Worm (Caenorhabditis elegans) whole organism, young adult: ENCODE data around the gene C17H12.3.

Source experiments
- B0261.1 ChIP-seq: sonication (generic microtip); optimal IDR thresholded peaks from 2 replicates; lab custom pipeline; 2016; ENCODE audit warnings: mild to moderate bottlenecking, missing genetic modification characterization, moderate library complexity, missing compliant biosample characterization
- D2030.7 ChIP-seq: fragments of 200-800 bp; sonication (Bioruptor generic); IDR thresholded peaks from 2 replicates; pipeline ENCODE4 v1.3.6; 2022; ENCODE audit warnings: missing genetic modification reagents, missing genetic modification characterization, missing compliant biosample characterization
- F37B4.10 ChIP-seq: fragments of 200-800 bp; sonication (Bioruptor generic); IDR thresholded peaks from 2 replicates; pipeline ENCODE4 v1.3.6; 2022; ENCODE audit warnings: missing genetic modification characterization, missing compliant biosample characterization
- F49E8.2 ChIP-seq: sonication (generic microtip); optimal IDR thresholded peaks from 3 replicates; lab custom pipeline; 2017; ENCODE audit warnings: missing genetic modification characterization, mild to moderate bottlenecking, missing compliant biosample characterization, antibody characterized with exemption, moderate library complexity; ENCODE audit not compliant: insufficient read depth
- F52B5.7 ChIP-seq: sonication (generic microtip); optimal IDR thresholded peaks from 2 replicates; lab custom pipeline; 2016; ENCODE audit warnings: mild to moderate bottlenecking, missing genetic modification characterization, missing compliant biosample characterization
- F57A8.1 ChIP-seq: fragments of 200-800 bp; sonication (Bioruptor generic); optimal IDR thresholded peaks from 2 replicates; lab custom pipeline; 2018; ENCODE audit warnings: mild to moderate bottlenecking, missing genetic modification characterization, moderate library complexity, missing compliant biosample characterization
- T26A5.8 ChIP-seq: sonication (generic microtip); optimal IDR thresholded peaks from 2 replicates; lab custom pipeline; 2016; ENCODE audit warnings: missing genetic modification characterization, missing compliant biosample characterization
- Y53F4B.3 ChIP-seq: fragments of 200-800 bp; sonication (Bioruptor generic); IDR thresholded peaks from 2 replicates; pipeline ENCODE4 v1.3.6; 2022; ENCODE audit warnings: missing genetic modification reagents, missing genetic modification characterization, missing compliant biosample characterization
- Y56A3A.18 ChIP-seq: fragments of 200-800 bp; sonication (Bioruptor generic); IDR thresholded peaks from 2 replicates; pipeline ENCODE4 v1.3.6; 2022; ENCODE audit warnings: missing genetic modification reagents, missing genetic modification characterization, missing compliant biosample characterization
- ZK185.1 ChIP-seq: sonication (generic microtip); optimal IDR thresholded peaks from 2 replicates; lab custom pipeline; 2016; ENCODE audit warnings: mild to moderate bottlenecking, missing genetic modification characterization, missing compliant biosample characterization; ENCODE audit not compliant: poor library complexity, severe bottlenecking
- akir-1 ChIP-seq: fragments of 200-800 bp; sonication (Bioruptor generic); optimal IDR thresholded peaks from 2 replicates; lab custom pipeline; 2018; ENCODE audit warnings: mild to moderate bottlenecking, missing genetic modification characterization, moderate library complexity, missing compliant biosample characterization
- aptf-2 ChIP-seq: fragments of 200-800 bp; sonication (Bioruptor generic); conservative IDR thresholded peaks from 2 replicates; pipeline ENCODE4 v1.3.6; 2022; ENCODE audit warnings: missing genetic modification reagents, missing genetic modification characterization, missing compliant biosample characterization
- attf-5 ChIP-seq: fragments of 200-800 bp; sonication (Bioruptor generic); optimal IDR thresholded peaks from 2 replicates; lab custom pipeline; 2018; ENCODE audit warnings: mild to moderate bottlenecking, missing genetic modification characterization, missing compliant biosample characterization
- attf-6 ChIP-seq: fragments of 200-800 bp; sonication (Bioruptor generic); IDR thresholded peaks from 2 replicates; pipeline ENCODE4 v1.3.6; 2022; ENCODE audit warnings: missing genetic modification reagents, missing genetic modification characterization, missing compliant biosample characterization
- bed-2 ChIP-seq: fragments of 200-800 bp; sonication (Bioruptor generic); IDR thresholded peaks from 2 replicates; pipeline ENCODE4 v1.3.6; 2022; ENCODE audit warnings: missing genetic modification reagents, missing genetic modification characterization, missing compliant biosample characterization
- ceh-27 ChIP-seq: fragments of 200-800 bp; sonication (Bioruptor generic); optimal IDR thresholded peaks from 2 replicates; lab custom pipeline; 2018; ENCODE audit warnings: mild to moderate bottlenecking, missing genetic modification characterization, moderate library complexity, missing compliant biosample characterization
- ceh-40 ChIP-seq: fragments of 200-800 bp; sonication (Bioruptor generic); IDR thresholded peaks from 2 replicates; pipeline ENCODE4 v1.3.6; 2022; ENCODE audit warnings: missing genetic modification characterization, missing compliant biosample characterization
- dox-1 ChIP-seq: fragments of 200-800 bp; sonication (Bioruptor generic); IDR thresholded peaks from 2 replicates; pipeline ENCODE4 v1.3.6; 2022; ENCODE audit warnings: missing genetic modification reagents, missing genetic modification characterization, missing compliant biosample characterization
- dpl-1 ChIP-seq: fragments of 150-350 bp; optimal IDR thresholded peaks from 2 replicates; lab custom pipeline; 2014; ENCODE audit warnings: missing biosample characterization, missing genetic modification reagents, missing genetic modification characterization
- efl-1 ChIP-seq: fragments of 150-350 bp; optimal IDR thresholded peaks from 2 replicates; lab custom pipeline; 2014; ENCODE audit warnings: missing biosample characterization, missing genetic modification reagents, missing genetic modification characterization
- egl-44 ChIP-seq: fragments of 200-800 bp; sonication (Bioruptor generic); IDR thresholded peaks from 2 replicates; pipeline ENCODE4 v1.3.6; 2022; ENCODE audit warnings: missing genetic modification reagents, missing genetic modification characterization, missing compliant biosample characterization
- ekl-4 ChIP-seq: fragments of 200-800 bp; sonication (Bioruptor generic); IDR thresholded peaks from 2 replicates; pipeline ENCODE4 v1.3.6; 2022; ENCODE audit warnings: missing genetic modification reagents, missing genetic modification characterization, missing compliant biosample characterization
- hlh-12 ChIP-seq: sonication (generic microtip); optimal IDR thresholded peaks from 2 replicates; lab custom pipeline; 2016; ENCODE audit warnings: missing genetic modification characterization, missing compliant biosample characterization
- hmg-1.2 ChIP-seq: fragments of 200-800 bp; sonication (Bioruptor generic); IDR thresholded peaks from 2 replicates; pipeline ENCODE4 v1.3.6; 2022; ENCODE audit warnings: missing genetic modification reagents, missing genetic modification characterization, missing compliant biosample characterization
- lag-1 ChIP-seq: fragments of 200-800 bp; sonication (Bioruptor generic); IDR thresholded peaks from 2 replicates; pipeline ENCODE4 v1.3.6; 2022; ENCODE audit warnings: missing genetic modification reagents, missing genetic modification characterization, missing compliant biosample characterization
- lin-54 ChIP-seq: fragments of 200-800 bp; sonication (Bioruptor generic); optimal IDR thresholded peaks from 2 replicates; lab custom pipeline; 2018; ENCODE audit warnings: mild to moderate bottlenecking, missing genetic modification characterization, missing compliant biosample characterization
- lir-1 ChIP-seq: fragments of 200-800 bp; sonication (Bioruptor generic); conservative IDR thresholded peaks from 2 replicates; pipeline ENCODE4 v1.3.6; 2022; ENCODE audit warnings: missing genetic modification reagents, missing genetic modification characterization, missing compliant biosample characterization
- lsl-1 ChIP-seq: fragments of 200-800 bp; sonication (Bioruptor generic); optimal IDR thresholded peaks from 2 replicates; lab custom pipeline; 2018; ENCODE audit warnings: mild to moderate bottlenecking, missing genetic modification characterization, moderate library complexity, missing compliant biosample characterization
- lsy-27 ChIP-seq: sonication (generic microtip); optimal IDR thresholded peaks from 2 replicates; lab custom pipeline; 2017; ENCODE audit warnings: missing genetic modification characterization, mild to moderate bottlenecking, missing compliant biosample characterization, antibody characterized with exemption, missing genotype, borderline replicate concordance; ENCODE audit not compliant: insufficient read depth
- madf-10 ChIP-seq: sonication (generic microtip); optimal IDR thresholded peaks from 2 replicates; lab custom pipeline; 2016; ENCODE audit warnings: mild to moderate bottlenecking, missing genetic modification characterization, missing compliant biosample characterization
- madf-6 ChIP-seq: fragments of 200-800 bp; sonication (Bioruptor generic); IDR thresholded peaks from 2 replicates; pipeline ENCODE4 v1.3.6; 2022; ENCODE audit warnings: missing genetic modification reagents, missing genetic modification characterization, missing compliant biosample characterization
- madf-8 ChIP-seq: fragments of 200-800 bp; sonication (Bioruptor generic); conservative IDR thresholded peaks from 2 replicates; pipeline ENCODE4 v1.3.6; 2022; ENCODE audit warnings: missing genetic modification reagents, missing genetic modification characterization, missing compliant biosample characterization
- mcd-1 ChIP-seq: fragments of 200-800 bp; sonication (Bioruptor generic); IDR thresholded peaks from 2 replicates; pipeline ENCODE4 v1.3.6; 2022; ENCODE audit warnings: missing genetic modification reagents, missing genetic modification characterization, missing compliant biosample characterization
- mel-28 ChIP-seq: sonication (generic microtip); optimal IDR thresholded peaks from 2 replicates; lab custom pipeline; 2016; ENCODE audit warnings: borderline replicate concordance, mild to moderate bottlenecking, missing genetic modification characterization, missing compliant biosample characterization
- nfyb-1 ChIP-seq: fragments of 200-800 bp; sonication (Bioruptor generic); IDR thresholded peaks from 2 replicates; pipeline ENCODE4 v1.3.6; 2022; ENCODE audit warnings: missing genetic modification reagents, missing genetic modification characterization, missing compliant biosample characterization
- nhr-80 ChIP-seq: sonication (generic microtip); optimal IDR thresholded peaks from 2 replicates; lab custom pipeline; 2016; ENCODE audit warnings: missing genetic modification characterization, missing compliant biosample characterization
- pbrm-1 ChIP-seq: fragments of 200-800 bp; sonication (Bioruptor generic); IDR thresholded peaks from 2 replicates; pipeline ENCODE4 v1.3.6; 2022; ENCODE audit warnings: missing genetic modification reagents, missing genetic modification characterization, missing compliant biosample characterization
- repo-1 ChIP-seq: sonication (generic microtip); optimal IDR thresholded peaks from 2 replicates; lab custom pipeline; 2017; ENCODE audit warnings: mild to moderate bottlenecking, missing genetic modification characterization, missing compliant biosample characterization
- snpc-4 ChIP-seq, 5 experiments: fragments of 150-350 bp in 1 of 5; sonication (generic microtip) in 4 of 5; optimal IDR thresholded peaks; 2 replicates each; lab custom pipeline; 2014 to 2018; ENCODE audit warnings: missing genetic modification characterization in 5 of 5, missing biosample characterization in 3 of 5, antibody characterized with exemption in 2 of 5, mild to moderate bottlenecking in 2 of 5, missing compliant biosample characterization in 2 of 5, missing genotype in 2 of 5, moderate library complexity in 2 of 5, missing genetic modification reagents in 1 of 5
- tbp1 ChIP-seq: fragments of 200-800 bp; sonication (Bioruptor generic); optimal IDR thresholded peaks from 2 replicates; lab custom pipeline; 2018; ENCODE audit warnings: mild to moderate bottlenecking, missing genetic modification characterization, missing compliant biosample characterization
- unc-130 ChIP-seq: sonication (generic microtip); optimal IDR thresholded peaks from 2 replicates; lab custom pipeline; 2016; ENCODE audit warnings: missing genetic modification reagents, missing genetic modification characterization, missing compliant biosample characterization
- xnd-1 ChIP-seq: sonication (generic microtip); optimal IDR thresholded peaks from 2 replicates; lab custom pipeline; 2016; ENCODE audit warnings: missing genotype, missing genetic modification reagents, missing genetic modification characterization, missing compliant biosample characterization
- ztf-26 ChIP-seq: sonication (generic microtip); optimal IDR thresholded peaks from 2 replicates; lab custom pipeline; 2017; ENCODE audit warnings: missing genetic modification characterization, missing compliant biosample characterization

The C17H12.3 gene

DNA sequence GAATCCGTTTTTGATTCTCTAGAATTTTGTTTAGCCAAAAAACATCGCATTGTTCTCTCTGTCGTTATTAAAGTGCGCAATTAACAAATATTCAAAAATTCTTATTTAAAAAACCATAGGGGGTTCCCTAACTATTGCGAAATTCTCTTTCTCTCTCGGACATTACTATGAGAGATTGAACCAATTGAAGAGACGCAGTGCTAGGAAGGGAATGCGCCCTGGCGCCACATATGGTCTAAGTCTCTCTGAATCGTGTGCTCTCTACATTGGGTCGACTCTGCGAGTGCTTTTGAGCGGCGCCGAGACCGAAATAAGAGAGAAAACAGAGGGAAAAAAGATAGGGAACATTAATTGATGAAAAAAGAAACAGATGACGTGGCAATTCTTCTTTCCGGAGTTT, 9.6 kb downstream of the C17H12.3 start (continued):
- TF ChIP-seq Y56A3A.18 (peak; percentile 45; the same call in 1 of the 2 replicates), F57A8.1 (GFP tag; lab: Kevin White, UChicago) (no peak), madf-10 (tag; lab: Kevin White, UChicago) (peak; percentile 17), bed-2 (GFP tag; lab: Robert Waterston, UW) (no peak), ceh-27 (GFP tag; lab: Kevin White, UChicago) (peak; percentile 15), attf-6 (GFP tag; lab: Robert Waterston, UW) (no peak), T26A5.8 (tag; lab: Kevin White, UChicago) (no peak)

DNA sequence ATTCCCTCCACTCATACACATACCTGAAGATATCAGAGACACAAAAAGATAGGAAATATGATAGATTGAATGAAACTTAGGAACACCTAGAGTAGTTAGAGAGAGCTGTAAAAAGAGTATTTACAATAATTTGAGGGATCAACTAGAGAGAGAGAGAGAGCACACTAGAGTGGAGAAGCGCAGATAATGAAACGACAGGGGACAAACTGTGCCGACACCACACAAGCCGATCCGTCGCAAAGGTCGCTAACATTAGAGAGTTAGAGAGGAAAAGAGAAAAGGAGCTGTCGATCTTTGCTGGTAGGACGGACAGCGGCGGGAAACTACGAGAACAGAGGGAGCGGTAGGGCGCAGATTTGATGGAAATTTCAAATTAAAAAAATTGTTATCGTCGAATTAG, 10.3 kb downstream of the C17H12.3 start, which contains the start of gene dyci-1:
Gene dyci-1 (minus strand): TSS at position 122 of the 400 bp plus-strand sequence.
- TF ChIP-seq lsy-27 (tag; lab: Kevin White, UChicago) (no peak), ceh-40 (GFP tag; lab: Robert Waterston, UW) (no peak), nfyb-1 (GFP tag; lab: Robert Waterston, UW) (peak; percentile 36; the same call in 1 of the 2 replicates), ZK185.1 (tag; lab: Kevin White, UChicago) (peak; percentile 3), madf-6 (0 out of 2 replicates have a peak, but pooled peaks have one; percentile 18), akir-1 (GFP tag; lab: Kevin White, UChicago) (no peak), mcd-1 (GFP tag; lab: Robert Waterston, UW) (peak; percentile 47; the same call in 1 of the 2 replicates), nhr-80 (tag; lab: Kevin White, UChicago) (peak; percentile 27), lir-1 (GFP tag; lab: Robert Waterston, UW) (no peak), tbp1 (GFP tag; lab: Kevin White, UChicago) (no peak), pbrm-1 (GFP tag; lab: Robert Waterston, UW) (0 out of 2 replicates have a peak, but pooled peaks have one; percentile 11), efl-1 (GFP tag; lab: Kevin White, UChicago) (no peak), hmg-1.2 (GFP tag; lab: Robert Waterston, UW) (peak; percentile 62; the same call in 1 of the 2 replicates), attf-5 (GFP tag; lab: Kevin White, UChicago) (peak; percentile 7), F37B4.10 (GFP tag; lab: Robert Waterston, UW) (no peak)

DNA sequence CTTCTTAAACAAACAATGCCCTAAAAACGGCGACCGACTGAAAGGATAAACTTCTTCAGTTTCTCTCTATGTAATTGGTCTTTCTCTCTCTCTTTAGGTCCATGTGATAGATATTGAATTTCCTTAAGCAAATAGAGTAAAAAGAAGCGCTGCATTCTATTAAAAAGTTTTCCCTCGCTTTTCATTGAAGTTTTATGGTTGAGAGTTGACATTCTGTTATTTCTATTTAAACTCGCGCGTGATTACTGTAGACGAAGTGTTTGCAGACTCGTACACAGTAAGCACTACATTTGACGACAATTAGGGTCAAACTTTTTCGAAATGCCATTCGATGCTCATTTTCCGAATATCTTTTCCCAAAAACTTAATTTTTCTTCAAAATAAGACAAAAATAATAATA, 18.3 kb downstream of the C17H12.3 start:
- no peak for TF ChIP-seq lag-1
- TF ChIP-seq bed-2 (GFP tag; lab: Robert Waterston, UW), result no peak
- no peak for TF ChIP-seq madf-10 (tag; lab: Kevin White, UChicago)
- peak; percentile 19 for TF ChIP-seq xnd-1 (tag; lab: Kevin White, UChicago)
- no peak for TF ChIP-seq attf-5 (GFP tag; lab: Kevin White, UChicago)
- TF ChIP-seq lin-54, result peak; percentile 46
- no peak for TF ChIP-seq ztf-26 (tag; lab: Kevin White, UChicago)
- TF ChIP-seq pbrm-1 (GFP tag; lab: Robert Waterston, UW), result no peak
- TF ChIP-seq snpc-4 (GFP tag; optimal IDR thresholded peaks at IDR 0.05; lab: Kevin White, UChicago), result no peak
- peak in 2 of 4 experiments; percentile 65 to 71 for TF ChIP-seq snpc-4 (tag; optimal IDR thresholded peaks at IDR 0.05; lab: Kevin White, UChicago)
- no peak for TF ChIP-seq nhr-80 (tag; lab: Kevin White, UChicago)
- TF ChIP-seq ekl-4, result no peak
- peak; percentile 79 for TF ChIP-seq lsl-1 (GFP tag; lab: Kevin White, UChicago)
- TF ChIP-seq egl-44 (GFP tag; lab: Robert Waterston, UW), result no peak
- no peak for TF ChIP-seq aptf-2
- TF ChIP-seq F49E8.2 (tag; lab: Kevin White, UChicago), result no peak
- no peak for TF ChIP-seq F52B5.7 (tag; lab: Kevin White, UChicago)
- no peak for TF ChIP-seq B0261.1
- peak; percentile 15; the same call in 1 of the 2 replicates for TF ChIP-seq hmg-1.2 (GFP tag; lab: Robert Waterston, UW)
- peak; percentile 32 for TF ChIP-seq unc-130
- no peak for TF ChIP-seq dox-1 (GFP tag; lab: Robert Waterston, UW)
- peak; percentile 20; the same call in 1 of the 2 replicates for TF ChIP-seq madf-8
- TF ChIP-seq repo-1, result no peak
- no peak for TF ChIP-seq mel-28 (tag; lab: Kevin White, UChicago)
- TF ChIP-seq Y53F4B.3 (GFP tag; lab: Robert Waterston, UW), result no peak
- no peak for TF ChIP-seq hlh-12 (tag; lab: Kevin White, UChicago)
- peak; percentile 34 for TF ChIP-seq dpl-1
- 0 out of 2 replicates have a peak, but pooled peaks have one; percentile 19 for TF ChIP-seq D2030.7 (GFP tag; lab: Robert Waterston, UW)
